Fruit fly (Drosophila melanogaster) whole organism, prepupa: ENCODE measurements around the gene CG17440.

Experiments
- CG10631 ChIP-seq: fragments of 200-800 bp; sonication (Bioruptor generic); optimal IDR thresholded peaks from 2 replicates; lab custom pipeline; 2016; ENCODE audit warnings: missing biosample characterization, missing genetic modification characterization
- CG6854 ChIP-seq: fragments of 200-800 bp; sonication (Bioruptor generic); optimal IDR thresholded peaks from 2 replicates; lab custom pipeline; 2017; ENCODE audit warnings: missing biosample characterization, mild to moderate bottlenecking, missing genetic modification characterization
- Hr38 ChIP-seq: sonication (Bioruptor generic); optimal IDR thresholded peaks from 2 replicates; lab custom pipeline; 2016; ENCODE audit warnings: missing biosample characterization, missing genetic modification characterization

DNA sequence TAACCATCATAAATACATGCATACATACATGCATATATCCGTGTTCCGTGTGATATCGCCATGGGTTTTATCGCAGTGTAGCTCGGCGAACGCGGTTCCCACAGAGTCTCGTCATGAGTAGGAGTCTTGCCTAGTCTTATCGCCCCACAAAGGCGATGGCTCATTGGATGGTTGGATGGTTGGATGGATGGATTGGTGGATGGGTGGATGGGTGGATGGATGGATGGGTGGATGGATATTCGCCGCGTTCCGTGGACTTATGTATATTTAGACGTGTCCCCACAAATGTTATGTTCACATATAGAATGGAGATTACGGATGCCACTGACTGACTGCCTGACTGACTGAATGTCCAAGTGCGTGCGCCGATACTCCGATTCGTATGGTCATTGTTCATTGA is 21.5 kb upstream of the CG17440 start:
- TF ChIP-seq CG10631 (GFP tag; lab: Kevin White, UChicago), result no peak
- TF ChIP-seq CG6854 (GFP tag; lab: Kevin White, UChicago), result no peak
- TF ChIP-seq Hr38, result no peak
